Worm (Caenorhabditis elegans) whole organism, late embryonic: ENCODE results near the gene T04A8.7.

Source experiments
- ceh-19 ChIP-seq: fragments of 200-800 bp; sonication (Bioruptor generic); optimal IDR thresholded peaks from 2 replicates; lab custom pipeline; 2018; ENCODE audit warnings: mild to moderate bottlenecking, missing genetic modification characterization, missing compliant biosample characterization
- ceh-9 ChIP-seq: sonication (generic microtip); optimal IDR thresholded peaks from 2 replicates; lab custom pipeline; 2016; ENCODE audit warnings: mild to moderate bottlenecking, missing genetic modification characterization, inconsistent platforms, missing compliant biosample characterization
- elt-2 ChIP-seq: sonication (generic microtip); optimal IDR thresholded peaks from 2 replicates; lab custom pipeline; 2016; ENCODE audit warnings: missing genetic modification reagents, missing genetic modification characterization, missing compliant biosample characterization
- hlh-13 ChIP-seq: fragments of 200-800 bp; sonication (Bioruptor generic); optimal IDR thresholded peaks from 2 replicates; lab custom pipeline; 2018; ENCODE audit warnings: mild to moderate bottlenecking, missing genetic modification characterization, missing compliant biosample characterization
- hlh-30 ChIP-seq: sonication (generic microtip); optimal IDR thresholded peaks from 2 replicates; lab custom pipeline; 2017; ENCODE audit warnings: antibody characterized with exemption, missing genetic modification characterization, missing compliant biosample characterization; ENCODE audit not compliant: insufficient read depth
- pag-3 ChIP-seq: sonication (generic microtip); optimal IDR thresholded peaks from 2 replicates; lab custom pipeline; 2016; ENCODE audit warnings: missing compliant biosample characterization, missing genetic modification characterization, borderline replicate concordance
- pat-9 ChIP-seq: fragments of 200-800 bp; sonication (Bioruptor generic); optimal IDR thresholded peaks from 2 replicates; lab custom pipeline; 2018; ENCODE audit warnings: mild to moderate bottlenecking, missing genetic modification characterization, moderate library complexity, missing compliant biosample characterization
- pha-2 ChIP-seq: sonication (generic microtip); optimal IDR thresholded peaks from 2 replicates; lab custom pipeline; 2017; ENCODE audit warnings: mild to moderate bottlenecking, missing genetic modification characterization, missing compliant biosample characterization
- pqm-1 ChIP-seq: sonication (generic microtip); optimal IDR thresholded peaks from 2 replicates; lab custom pipeline; 2016; ENCODE audit warnings: missing genetic modification characterization, missing compliant biosample characterization
- ttx-3 ChIP-seq: sonication (generic microtip); optimal IDR thresholded peaks from 2 replicates; lab custom pipeline; 2016; ENCODE audit warnings: missing genetic modification reagents, missing genetic modification characterization, missing compliant biosample characterization

DNA sequence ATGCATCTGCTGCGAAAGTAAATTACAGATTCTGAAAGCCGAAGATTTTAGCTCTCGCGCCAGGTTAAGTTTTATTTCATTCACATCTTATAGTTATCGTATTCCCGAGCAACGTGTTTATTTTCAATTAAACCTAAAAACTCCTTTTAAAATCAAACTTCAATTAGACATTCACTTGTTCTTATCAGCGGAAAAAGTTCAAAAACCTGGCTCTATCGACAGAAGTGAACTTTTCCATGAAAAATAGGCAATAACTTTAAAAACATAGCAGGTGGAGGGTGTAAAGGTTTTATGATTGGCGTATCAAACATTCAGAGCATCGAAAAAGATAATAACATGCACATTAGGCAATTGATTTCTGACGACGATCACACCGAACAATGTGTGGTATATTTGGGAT lies 6.2 kb upstream of the T04A8.7 start, which contains the start of gene ppat-1:
- TF ChIP-seq hlh-13 (GFP tag; lab: Kevin White, UChicago) (no peak), elt-2 (tag; lab: Kevin White, UChicago) (no peak), ceh-19 (no peak), pqm-1 (no peak), ttx-3 (tag; lab: Kevin White, UChicago) (no peak), pha-2 (tag; lab: Kevin White, UChicago) (no peak), pag-3 (tag; lab: Kevin White, UChicago) (no peak), hlh-30 (no peak), pat-9 (tag; lab: Kevin White, UChicago) (no peak), ceh-9 (tag; lab: Kevin White, UChicago) (no peak)
